Worm (Caenorhabditis elegans) whole organism, young adult: ENCODE results near the gene ceh-23.
A peak's percentile ranks its signal among the peaks of the same experiment; 100 is the strongest.

Source experiments
- C17E4.6 ChIP-seq: fragments of 200-800 bp; sonication (Bioruptor generic); IDR thresholded peaks from 2 replicates; pipeline ENCODE4 v1.3.6; 2022; ENCODE audit warnings: missing genetic modification reagents, missing genetic modification characterization, missing compliant biosample characterization
- D2030.7 ChIP-seq: fragments of 200-800 bp; sonication (Bioruptor generic); IDR thresholded peaks from 2 replicates; pipeline ENCODE4 v1.3.6; 2022; ENCODE audit warnings: missing genetic modification reagents, missing genetic modification characterization, missing compliant biosample characterization
- F23B12.7 ChIP-seq: sonication (generic microtip); optimal IDR thresholded peaks from 2 replicates; lab custom pipeline; 2017; ENCODE audit warnings: missing genetic modification characterization, mild to moderate bottlenecking, missing compliant biosample characterization, antibody characterized with exemption, moderate library complexity; ENCODE audit not compliant: insufficient read depth
- F33H1.4 ChIP-seq: fragments of 200-800 bp; sonication (Bioruptor generic); IDR thresholded peaks from 2 replicates; pipeline ENCODE4 v1.3.6; 2022; ENCODE audit warnings: missing genetic modification reagents, missing genetic modification characterization, missing compliant biosample characterization
- F55B11.4 ChIP-seq: sonication (generic microtip); optimal IDR thresholded peaks from 2 replicates; lab custom pipeline; 2016; ENCODE audit warnings: missing compliant biosample characterization, missing genetic modification characterization, borderline replicate concordance; ENCODE audit not compliant: insufficient read depth
- F57A8.1 ChIP-seq: fragments of 200-800 bp; sonication (Bioruptor generic); optimal IDR thresholded peaks from 2 replicates; lab custom pipeline; 2018; ENCODE audit warnings: mild to moderate bottlenecking, missing genetic modification characterization, moderate library complexity, missing compliant biosample characterization
- T07F8.4 ChIP-seq: sonication (generic microtip); optimal IDR thresholded peaks from 2 replicates; lab custom pipeline; 2016; ENCODE audit warnings: mild to moderate bottlenecking, missing genetic modification characterization, moderate library complexity, missing compliant biosample characterization
- aptf-2 ChIP-seq: fragments of 200-800 bp; sonication (Bioruptor generic); conservative IDR thresholded peaks from 2 replicates; pipeline ENCODE4 v1.3.6; 2022; ENCODE audit warnings: missing genetic modification reagents, missing genetic modification characterization, missing compliant biosample characterization
- aptf-3 ChIP-seq: fragments of 200-800 bp; sonication (Bioruptor generic); IDR thresholded peaks from 2 replicates; pipeline ENCODE4 v1.3.6; 2022; ENCODE audit warnings: missing genetic modification characterization, missing compliant biosample characterization
- atf-7 ChIP-seq: sonication (generic microtip); optimal IDR thresholded peaks from 2 replicates; lab custom pipeline; 2017; ENCODE audit warnings: mild to moderate bottlenecking, missing genetic modification characterization, missing compliant biosample characterization
- attf-3 ChIP-seq: fragments of 200-800 bp; sonication (Bioruptor generic); conservative IDR thresholded peaks from 2 replicates; pipeline ENCODE4 v1.3.6; 2022; ENCODE audit warnings: missing genetic modification reagents, missing genetic modification characterization, missing compliant biosample characterization
- attf-6 ChIP-seq: fragments of 200-800 bp; sonication (Bioruptor generic); IDR thresholded peaks from 2 replicates; pipeline ENCODE4 v1.3.6; 2022; ENCODE audit warnings: missing genetic modification reagents, missing genetic modification characterization, missing compliant biosample characterization
- ccch-3 ChIP-seq: fragments of 200-800 bp; sonication (Bioruptor generic); optimal IDR thresholded peaks from 2 replicates; lab custom pipeline; 2018; ENCODE audit warnings: mild to moderate bottlenecking, missing genetic modification characterization, missing compliant biosample characterization
- ceh-100 ChIP-seq: fragments of 200-800 bp; sonication (Bioruptor generic); IDR thresholded peaks from 2 replicates; pipeline ENCODE4 v1.3.6; 2022; ENCODE audit warnings: missing genetic modification reagents, missing genetic modification characterization, missing compliant biosample characterization
- ceh-27 ChIP-seq: fragments of 200-800 bp; sonication (Bioruptor generic); optimal IDR thresholded peaks from 2 replicates; lab custom pipeline; 2018; ENCODE audit warnings: mild to moderate bottlenecking, missing genetic modification characterization, moderate library complexity, missing compliant biosample characterization
- ceh-91 ChIP-seq: fragments of 200-800 bp; sonication (Bioruptor generic); IDR thresholded peaks from 2 replicates; pipeline ENCODE4 v1.3.6; 2022; ENCODE audit warnings: missing genetic modification reagents, missing genetic modification characterization, missing compliant biosample characterization
- dpl-1 ChIP-seq: fragments of 150-350 bp; optimal IDR thresholded peaks from 2 replicates; lab custom pipeline; 2014; ENCODE audit warnings: missing biosample characterization, missing genetic modification reagents, missing genetic modification characterization
- efl-1 ChIP-seq: fragments of 150-350 bp; optimal IDR thresholded peaks from 2 replicates; lab custom pipeline; 2014; ENCODE audit warnings: missing biosample characterization, missing genetic modification reagents, missing genetic modification characterization
- egl-44 ChIP-seq: fragments of 200-800 bp; sonication (Bioruptor generic); IDR thresholded peaks from 2 replicates; pipeline ENCODE4 v1.3.6; 2022; ENCODE audit warnings: missing genetic modification reagents, missing genetic modification characterization, missing compliant biosample characterization
- him-1 ChIP-seq: sonication (generic microtip); optimal IDR thresholded peaks from 2 replicates; lab custom pipeline; 2016; ENCODE audit warnings: missing genotype, missing genetic modification reagents, missing genetic modification characterization, missing compliant biosample characterization
- hmg-1.2 ChIP-seq: fragments of 200-800 bp; sonication (Bioruptor generic); IDR thresholded peaks from 2 replicates; pipeline ENCODE4 v1.3.6; 2022; ENCODE audit warnings: missing genetic modification reagents, missing genetic modification characterization, missing compliant biosample characterization
- hrde-1 ChIP-seq: sonication (generic microtip); optimal IDR thresholded peaks from 2 replicates; lab custom pipeline; 2016; ENCODE audit warnings: missing genetic modification characterization, mild to moderate bottlenecking, missing compliant biosample characterization, moderate library complexity, missing genotype, missing genetic modification reagents, borderline replicate concordance
- hsf-1 ChIP-seq: fragments of 200-800 bp; sonication (Bioruptor generic); IDR thresholded peaks from 2 replicates; pipeline ENCODE4 v1.3.6; 2022; ENCODE audit warnings: missing genetic modification reagents, missing genetic modification characterization, missing compliant biosample characterization
- lag-1 ChIP-seq: fragments of 200-800 bp; sonication (Bioruptor generic); IDR thresholded peaks from 2 replicates; pipeline ENCODE4 v1.3.6; 2022; ENCODE audit warnings: missing genetic modification reagents, missing genetic modification characterization, missing compliant biosample characterization
- lin-26 ChIP-seq: fragments of 200-800 bp; sonication (Bioruptor generic); IDR thresholded peaks from 2 replicates; pipeline ENCODE4 v1.3.6; 2022; ENCODE audit warnings: missing genetic modification reagents, missing genetic modification characterization, missing compliant biosample characterization
- lin-35 ChIP-seq, 3 experiments: fragments of 150-350 bp in 2 of 3; sonication (generic microtip) in 1 of 3; optimal IDR thresholded peaks; 2 replicates each; lab custom pipeline; 2014 to 2018; ENCODE audit warnings: missing biosample characterization in 3 of 3, missing genetic modification characterization in 3 of 3, missing genetic modification reagents in 3 of 3
- lin-54 ChIP-seq: fragments of 200-800 bp; sonication (Bioruptor generic); optimal IDR thresholded peaks from 2 replicates; lab custom pipeline; 2018; ENCODE audit warnings: mild to moderate bottlenecking, missing genetic modification characterization, missing compliant biosample characterization
- lsy-27 ChIP-seq: sonication (generic microtip); optimal IDR thresholded peaks from 2 replicates; lab custom pipeline; 2017; ENCODE audit warnings: missing genetic modification characterization, mild to moderate bottlenecking, missing compliant biosample characterization, antibody characterized with exemption, missing genotype, borderline replicate concordance; ENCODE audit not compliant: insufficient read depth
- madf-10 ChIP-seq: sonication (generic microtip); optimal IDR thresholded peaks from 2 replicates; lab custom pipeline; 2016; ENCODE audit warnings: mild to moderate bottlenecking, missing genetic modification characterization, missing compliant biosample characterization
- madf-3 ChIP-seq: fragments of 200-800 bp; sonication (Bioruptor generic); IDR thresholded peaks from 2 replicates; pipeline ENCODE4 v1.3.6; 2022; ENCODE audit warnings: missing genetic modification reagents, missing genetic modification characterization, missing compliant biosample characterization
- madf-6 ChIP-seq: fragments of 200-800 bp; sonication (Bioruptor generic); IDR thresholded peaks from 2 replicates; pipeline ENCODE4 v1.3.6; 2022; ENCODE audit warnings: missing genetic modification reagents, missing genetic modification characterization, missing compliant biosample characterization
- madf-8 ChIP-seq: fragments of 200-800 bp; sonication (Bioruptor generic); conservative IDR thresholded peaks from 2 replicates; pipeline ENCODE4 v1.3.6; 2022; ENCODE audit warnings: missing genetic modification reagents, missing genetic modification characterization, missing compliant biosample characterization
- nfya-1 ChIP-seq: sonication (generic microtip); optimal IDR thresholded peaks from 2 replicates; lab custom pipeline; 2017; ENCODE audit warnings: antibody characterized with exemption, missing compliant biosample characterization, missing genetic modification characterization, borderline replicate concordance; ENCODE audit not compliant: insufficient read depth
- nfya-2 ChIP-seq: fragments of 200-800 bp; sonication (Bioruptor generic); IDR thresholded peaks from 2 replicates; pipeline ENCODE4 v1.3.6; 2022; ENCODE audit warnings: missing genetic modification reagents, missing genetic modification characterization, missing compliant biosample characterization
- pbrm-1 ChIP-seq: fragments of 200-800 bp; sonication (Bioruptor generic); IDR thresholded peaks from 2 replicates; pipeline ENCODE4 v1.3.6; 2022; ENCODE audit warnings: missing genetic modification reagents, missing genetic modification characterization, missing compliant biosample characterization
- rcor-1 ChIP-seq: fragments of 200-800 bp; sonication (Bioruptor generic); IDR thresholded peaks from 2 replicates; pipeline ENCODE4 v1.3.6; 2022; ENCODE audit warnings: missing genetic modification reagents, missing genetic modification characterization, missing compliant biosample characterization
- snpc-1.1 ChIP-seq: sonication (generic microtip); optimal IDR thresholded peaks from 2 replicates; lab custom pipeline; 2017; ENCODE audit warnings: missing genetic modification characterization, mild to moderate bottlenecking, missing compliant biosample characterization, antibody characterized with exemption, moderate library complexity, missing genotype, missing genetic modification reagents; ENCODE audit not compliant: insufficient read depth
- snpc-1.3 ChIP-seq: sonication (generic microtip); optimal IDR thresholded peaks from 2 replicates; lab custom pipeline; 2017; ENCODE audit warnings: missing genetic modification characterization, mild to moderate bottlenecking, missing compliant biosample characterization, antibody characterized with exemption, moderate library complexity, missing genotype, missing genetic modification reagents; ENCODE audit not compliant: insufficient read depth
- snpc-3.4 ChIP-seq: sonication (generic microtip); optimal IDR thresholded peaks from 2 replicates; lab custom pipeline; 2017; ENCODE audit warnings: missing genetic modification characterization, mild to moderate bottlenecking, missing compliant biosample characterization, antibody characterized with exemption, moderate library complexity, missing genotype, missing genetic modification reagents
- snpc-4 ChIP-seq, 5 experiments: fragments of 150-350 bp in 1 of 5; sonication (generic microtip) in 4 of 5; optimal IDR thresholded peaks; 2 replicates each; lab custom pipeline; 2014 to 2018; ENCODE audit warnings: missing genetic modification characterization in 5 of 5, missing biosample characterization in 3 of 5, antibody characterized with exemption in 2 of 5, mild to moderate bottlenecking in 2 of 5, missing compliant biosample characterization in 2 of 5, missing genotype in 2 of 5, moderate library complexity in 2 of 5, missing genetic modification reagents in 1 of 5
- tlf-1 ChIP-seq: fragments of 200-800 bp; sonication (Bioruptor generic); optimal IDR thresholded peaks from 2 replicates; lab custom pipeline; 2018; ENCODE audit warnings: mild to moderate bottlenecking, missing genetic modification characterization, missing compliant biosample characterization
- unc-130 ChIP-seq: sonication (generic microtip); optimal IDR thresholded peaks from 2 replicates; lab custom pipeline; 2016; ENCODE audit warnings: missing genetic modification reagents, missing genetic modification characterization, missing compliant biosample characterization
- ztf-18 ChIP-seq: sonication (generic microtip); optimal IDR thresholded peaks from 2 replicates; lab custom pipeline; 2016; ENCODE audit warnings: missing genotype, mild to moderate bottlenecking, missing genetic modification characterization, missing compliant biosample characterization

ceh-23 gene

DNA sequence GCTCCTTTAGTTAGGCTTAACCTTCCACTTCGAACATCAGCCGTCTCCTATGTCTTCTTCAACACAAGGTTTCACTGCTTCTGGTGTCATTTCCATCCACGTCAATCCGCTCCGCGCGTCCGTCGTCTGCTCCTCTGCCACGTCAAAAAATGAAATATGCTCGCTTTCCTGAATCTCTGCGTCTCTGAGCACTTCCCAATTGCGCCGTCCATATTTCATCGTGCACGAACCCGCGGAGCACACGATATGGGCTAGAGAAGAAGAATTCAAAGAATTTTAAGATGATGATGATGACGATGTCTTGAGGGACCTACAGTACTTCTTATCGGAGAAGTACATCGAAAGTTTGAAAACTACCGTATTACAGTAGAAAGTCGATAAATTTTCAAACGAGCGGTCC lies 46.4 kb upstream of the ceh-23 start:
- TF ChIP-seq F23B12.7 (tag; lab: Kevin White, UChicago) (no peak), efl-1 (GFP tag; lab: Kevin White, UChicago) (no peak), snpc-3.4 (no peak), hsf-1 (no peak), aptf-3 (no peak), unc-130 (no peak), attf-3 (GFP tag; lab: Robert Waterston, UW) (no peak), nfya-1 (tag; lab: Kevin White, UChicago) (no peak), snpc-1.1 (tag; lab: Kevin White, UChicago) (no peak), F33H1.4 (no peak), hrde-1 (tag; lab: Kevin White, UChicago) (no peak)

DNA sequence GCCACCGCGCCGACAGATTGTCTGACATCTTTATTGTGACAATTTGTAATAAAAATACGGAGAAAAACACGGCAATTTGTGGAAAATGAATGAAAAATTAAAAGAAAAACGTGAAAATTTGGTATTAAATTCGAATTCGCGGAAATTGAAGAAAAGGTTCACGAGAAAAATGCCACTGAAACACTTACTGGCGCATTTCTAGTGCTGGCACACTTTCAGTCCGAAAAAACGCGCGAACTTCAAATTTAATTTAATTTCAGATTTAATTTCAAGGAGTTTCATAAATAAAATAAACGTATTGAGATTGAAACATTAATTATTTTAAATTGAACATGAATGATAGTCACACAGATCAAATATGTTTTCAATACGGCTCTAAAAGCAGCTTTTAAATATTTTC lies 44.1 kb upstream of the ceh-23 start, which contains the start of gene cyk-7:
cyk-7 (minus strand) TSS at position 99 of the 400 bp plus-strand sequence.
- TF ChIP-seq T07F8.4 (tag; lab: Kevin White, UChicago), result no peak
- TF ChIP-seq tlf-1 (GFP tag; lab: Kevin White, UChicago), result peak; percentile 26
- no peak for TF ChIP-seq F55B11.4 (tag; lab: Kevin White, UChicago)
- TF ChIP-seq snpc-1.3, result peak; percentile 85
- TF ChIP-seq F57A8.1 (GFP tag; lab: Kevin White, UChicago), result no peak
- TF ChIP-seq lsy-27 (tag; lab: Kevin White, UChicago), result no peak
- no peak for TF ChIP-seq hmg-1.2 (GFP tag; lab: Robert Waterston, UW)
- no peak; the same call in none of the 2 replicates for TF ChIP-seq madf-6 (GFP tag; lab: Robert Waterston, UW)
- peak; percentile 64 for TF ChIP-seq him-1
- TF ChIP-seq egl-44 (GFP tag; lab: Robert Waterston, UW), result no peak
- no peak for TF ChIP-seq ccch-3 (GFP tag; lab: Kevin White, UChicago)
- TF ChIP-seq attf-3 (GFP tag; lab: Robert Waterston, UW), result peak; percentile 44; the same call in 1 of the 2 replicates
- peak; percentile 21 to 78 (median 51) for TF ChIP-seq lin-35 (GFP tag; optimal IDR thresholded peaks at IDR 0.05; lab: Kevin White, UChicago)
- TF ChIP-seq madf-8 (GFP tag; lab: Robert Waterston, UW), result peak; percentile 56
- TF ChIP-seq atf-7 (tag; lab: Kevin White, UChicago), result no peak
- no peak for TF ChIP-seq hrde-1 (tag; lab: Kevin White, UChicago)
- TF ChIP-seq rcor-1 (GFP tag; lab: Robert Waterston, UW), result peak; percentile 61
- peak; percentile 59; the same call in 1 of the 2 replicates for TF ChIP-seq ceh-91 (GFP tag; lab: Robert Waterston, UW)
- no peak for TF ChIP-seq attf-6
- peak; percentile 77 for TF ChIP-seq dpl-1 (GFP tag; lab: Kevin White, UChicago)
- TF ChIP-seq snpc-4 (GFP tag; optimal IDR thresholded peaks at IDR 0.05; lab: Kevin White, UChicago), result no peak
- peak in 1 of 4 experiments; percentile 28 for TF ChIP-seq snpc-4 (tag; optimal IDR thresholded peaks at IDR 0.05; lab: Kevin White, UChicago)
- TF ChIP-seq C17E4.6 (GFP tag; lab: Robert Waterston, UW), result no peak; the same call in 1 of the 2 replicates
- TF ChIP-seq snpc-1.1 (tag; lab: Kevin White, UChicago), result peak; percentile 24
- no peak for TF ChIP-seq lin-54
- peak; percentile 97 for TF ChIP-seq ztf-18 (tag; lab: Kevin White, UChicago)
- TF ChIP-seq efl-1 (GFP tag; lab: Kevin White, UChicago), result peak; percentile 77
- no peak for TF ChIP-seq lin-26 (GFP tag; lab: Robert Waterston, UW)
- TF ChIP-seq nfya-2 (GFP tag; lab: Robert Waterston, UW), result no peak
- no peak for TF ChIP-seq lag-1 (GFP tag; lab: Robert Waterston, UW)
- peak; percentile 61 for TF ChIP-seq D2030.7 (GFP tag; lab: Robert Waterston, UW)
- TF ChIP-seq snpc-3.4, result peak; percentile 55
- TF ChIP-seq ceh-100 (GFP tag; lab: Robert Waterston, UW), result 0 out of 2 replicates have a peak, but pooled peaks have one; percentile 13
- no peak for TF ChIP-seq aptf-2 (GFP tag; lab: Robert Waterston, UW)
- peak; percentile 25; the same call in 1 of the 2 replicates for TF ChIP-seq pbrm-1 (GFP tag; lab: Robert Waterston, UW)
- no peak for TF ChIP-seq madf-10
- TF ChIP-seq F33H1.4, result peak; percentile 69
- no peak for TF ChIP-seq ceh-27 (GFP tag; lab: Kevin White, UChicago)
- 0 out of 2 replicates have a peak, but pooled peaks have one; percentile 42 for TF ChIP-seq hsf-1
- TF ChIP-seq madf-3 (GFP tag; lab: Robert Waterston, UW), result no peak
